Worm (Caenorhabditis elegans): ENCODE data around the gene C50F4.4.

DNA sequence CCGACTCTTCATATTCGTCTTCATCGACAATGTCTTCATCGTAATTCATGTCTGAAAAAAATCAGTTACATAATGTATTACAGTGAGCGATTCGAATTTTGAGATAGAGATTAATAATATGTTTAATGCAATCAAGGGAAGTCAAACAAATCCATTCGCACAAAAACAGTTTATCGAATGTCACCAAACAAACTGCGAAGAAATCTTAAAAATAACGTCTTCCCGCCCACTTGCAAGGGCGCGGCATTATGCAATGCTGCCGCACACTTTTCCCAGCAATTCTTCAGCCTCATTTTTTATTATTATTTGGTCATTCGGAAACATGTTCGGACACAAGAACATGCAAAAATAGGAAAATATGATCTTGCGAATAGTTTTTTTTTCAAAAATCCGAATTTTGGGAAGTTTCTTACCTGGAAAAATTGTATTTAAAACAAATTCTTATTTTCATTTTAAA lies 7.6 kb downstream of the C50F4.4 start, which contains the start of gene mdf-1:
- TF ChIP-seq W03F9.2 (tag; optimal IDR thresholded peaks at IDR 0.05) (peak; percentile 29), him-1 (tag; optimal IDR thresholded peaks at IDR 0.05) (peak; percentile 44)
